Worm (Caenorhabditis elegans): ENCODE measurements around the gene F07E5.8.

F07E5.8 gene

ce11 chrII:2094924-2095650 is 19.7 kb upstream of the F07E5.8 start, which contains the start of gene T16A1.2:
T16A1.2 (plus strand) TSS chrII:2095600.
- TF ChIP-seq med-1 (GFP tag; optimal IDR thresholded peaks at IDR 0.05; ENCODE audit: insufficient read depth), result no peak
- no peak for TF ChIP-seq T22C8.4 (GFP tag; IDR thresholded peaks at IDR 0.05)
- no peak for TF ChIP-seq tab-1 (GFP tag; IDR thresholded peaks at IDR 0.05)
- no peak for TF ChIP-seq flt-1 (GFP tag; IDR thresholded peaks at IDR 0.05)
- TF ChIP-seq ztf-23 (GFP tag; IDR thresholded peaks at IDR 0.05), result no peak
- no peak for TF ChIP-seq klf-2 (GFP tag; conservative IDR thresholded peaks at IDR 0.05)
- no peak for TF ChIP-seq ztf-29 (GFP tag; IDR thresholded peaks at IDR 0.05)

- TF ChIP-seq tab-1 (GFP tag; IDR thresholded peaks at IDR 0.05) (no peak), flt-1 (GFP tag; IDR thresholded peaks at IDR 0.05) (no peak), T22C8.4 (GFP tag; IDR thresholded peaks at IDR 0.05) (no peak), med-1 (GFP tag; optimal IDR thresholded peaks at IDR 0.05; ENCODE audit: insufficient read depth) (no peak), klf-2 (GFP tag; conservative IDR thresholded peaks at IDR 0.05) (no peak), ztf-23 (GFP tag; IDR thresholded peaks at IDR 0.05) (no peak), ztf-29 (GFP tag; IDR thresholded peaks at IDR 0.05) (no peak), cog-1 (tag; optimal IDR thresholded peaks at IDR 0.05) (no peak), ref-1 (GFP tag; conservative IDR thresholded peaks at IDR 0.05) (no peak)
These were observed 18.1 kb upstream of the F07E5.8 start, which contains the start of gene fbxb-37 for ce11 chrII:2093456-2093926. fbxb-37 (minus strand) TSS chrII:2093876.

ce11 chrII:2091972-2092371 is 16.6 kb upstream of the F07E5.8 start, which contains the start of gene T16A1.10:
T16A1.10 (minus strand) TSS chrII:2092094.
- TF ChIP-seq cog-1 (tag; optimal IDR thresholded peaks at IDR 0.05) (no peak), flt-1 (GFP tag; IDR thresholded peaks at IDR 0.05) (peak; percentile 50; the same call in 1 of the 2 replicates)

ce11 chrII:2090605-2091004 is 15.2 kb upstream of the F07E5.8 start, which contains the start of gene trpl-5:
trpl-5 (minus strand) TSS chrII:2090636.
- TF ChIP-seq klf-2 (GFP tag; conservative IDR thresholded peaks at IDR 0.05) (no peak), flt-1 (GFP tag; IDR thresholded peaks at IDR 0.05) (no peak), T22C8.4 (GFP tag; IDR thresholded peaks at IDR 0.05) (no peak), ztf-23 (GFP tag; IDR thresholded peaks at IDR 0.05) (no peak), ref-1 (GFP tag; conservative IDR thresholded peaks at IDR 0.05) (no peak), cog-1 (tag; optimal IDR thresholded peaks at IDR 0.05) (no peak), med-1 (GFP tag; optimal IDR thresholded peaks at IDR 0.05; ENCODE audit: insufficient read depth) (no peak), ztf-29 (GFP tag; IDR thresholded peaks at IDR 0.05) (no peak), tab-1 (GFP tag; IDR thresholded peaks at IDR 0.05) (no peak)

ce11 chrII:2087206-2087605 is 11.8 kb upstream of the F07E5.8 start:
- TF ChIP-seq tab-1 (GFP tag; IDR thresholded peaks at IDR 0.05), result no peak
- no peak for TF ChIP-seq T22C8.4 (GFP tag; IDR thresholded peaks at IDR 0.05)
- no peak for TF ChIP-seq klf-2 (GFP tag; conservative IDR thresholded peaks at IDR 0.05)
- no peak for TF ChIP-seq ztf-29 (GFP tag; IDR thresholded peaks at IDR 0.05)
- TF ChIP-seq flt-1 (GFP tag; IDR thresholded peaks at IDR 0.05), result no peak
- no peak for TF ChIP-seq med-1 (GFP tag; optimal IDR thresholded peaks at IDR 0.05; ENCODE audit: insufficient read depth)
- no peak for TF ChIP-seq ref-1 (GFP tag; conservative IDR thresholded peaks at IDR 0.05)
- TF ChIP-seq ztf-23 (GFP tag; IDR thresholded peaks at IDR 0.05), result no peak
- no peak for TF ChIP-seq cog-1 (tag; optimal IDR thresholded peaks at IDR 0.05)

ce11 chrII:2083726-2084179 is 8.3 kb upstream of the F07E5.8 start, which contains the start of the genes T16A1.5 and fbxc-49:
T16A1.5 (minus strand) TSS chrII:2083826.
fbxc-49 (plus strand) TSS chrII:2084129.
- TF ChIP-seq ref-1 (GFP tag; conservative IDR thresholded peaks at IDR 0.05) (no peak), T22C8.4 (GFP tag; IDR thresholded peaks at IDR 0.05) (no peak), tab-1 (GFP tag; IDR thresholded peaks at IDR 0.05) (no peak), ztf-29 (GFP tag; IDR thresholded peaks at IDR 0.05) (no peak), med-1 (GFP tag; optimal IDR thresholded peaks at IDR 0.05; ENCODE audit: insufficient read depth) (no peak), ztf-23 (GFP tag; IDR thresholded peaks at IDR 0.05) (no peak), cog-1 (tag; optimal IDR thresholded peaks at IDR 0.05) (no peak), klf-2 (GFP tag; conservative IDR thresholded peaks at IDR 0.05) (no peak), flt-1 (GFP tag; IDR thresholded peaks at IDR 0.05) (no peak)

- TF ChIP-seq ztf-23 (GFP tag; IDR thresholded peaks at IDR 0.05), result no peak
- TF ChIP-seq cog-1 (tag; optimal IDR thresholded peaks at IDR 0.05), result no peak
- TF ChIP-seq tab-1 (GFP tag; IDR thresholded peaks at IDR 0.05), result no peak
- TF ChIP-seq flt-1 (GFP tag; IDR thresholded peaks at IDR 0.05), result no peak
- TF ChIP-seq ztf-29 (GFP tag; IDR thresholded peaks at IDR 0.05), result no peak
- TF ChIP-seq T22C8.4 (GFP tag; IDR thresholded peaks at IDR 0.05), result no peak
- no peak for TF ChIP-seq med-1 (GFP tag; optimal IDR thresholded peaks at IDR 0.05; ENCODE audit: insufficient read depth)
- no peak for TF ChIP-seq ref-1 (GFP tag; conservative IDR thresholded peaks at IDR 0.05)
- TF ChIP-seq klf-2 (GFP tag; conservative IDR thresholded peaks at IDR 0.05), result no peak
These were observed 5.8 kb upstream of the F07E5.8 start, which contains the start of gene T16A1.4 for ce11 chrII:2081257-2081656. T16A1.4 (plus strand) TSS chrII:2081557.

- TF ChIP-seq ztf-23 (GFP tag; IDR thresholded peaks at IDR 0.05) (no peak), cog-1 (tag; optimal IDR thresholded peaks at IDR 0.05) (no peak), ztf-29 (GFP tag; IDR thresholded peaks at IDR 0.05) (no peak), ref-1 (GFP tag; conservative IDR thresholded peaks at IDR 0.05) (no peak), flt-1 (GFP tag; IDR thresholded peaks at IDR 0.05) (no peak), klf-2 (GFP tag; conservative IDR thresholded peaks at IDR 0.05) (no peak), med-1 (GFP tag; optimal IDR thresholded peaks at IDR 0.05; ENCODE audit: insufficient read depth) (no peak), T22C8.4 (GFP tag; IDR thresholded peaks at IDR 0.05) (no peak), tab-1 (GFP tag; IDR thresholded peaks at IDR 0.05) (no peak)
These were observed 5.0 kb upstream of the F07E5.8 start, which contains the start of gene F07E5.9 for ce11 chrII:2080425-2080824. F07E5.9 (minus strand) TSS chrII:2080525.

ce11 chrII:2076467-2076866 is 1.1 kb upstream of the F07E5.8 start:
- no peak for TF ChIP-seq ztf-29 (GFP tag; IDR thresholded peaks at IDR 0.05)
- no peak for TF ChIP-seq med-1 (GFP tag; optimal IDR thresholded peaks at IDR 0.05; ENCODE audit: insufficient read depth)
- no peak for TF ChIP-seq cog-1 (tag; optimal IDR thresholded peaks at IDR 0.05)
- no peak for TF ChIP-seq klf-2 (GFP tag; conservative IDR thresholded peaks at IDR 0.05)
- TF ChIP-seq T22C8.4 (GFP tag; IDR thresholded peaks at IDR 0.05), result no peak
- no peak for TF ChIP-seq flt-1 (GFP tag; IDR thresholded peaks at IDR 0.05)
- TF ChIP-seq ztf-23 (GFP tag; IDR thresholded peaks at IDR 0.05), result no peak
- no peak for TF ChIP-seq tab-1 (GFP tag; IDR thresholded peaks at IDR 0.05)
- no peak for TF ChIP-seq ref-1 (GFP tag; conservative IDR thresholded peaks at IDR 0.05)
